Worm (Caenorhabditis elegans) whole organism, L3 larva: ENCODE data around the gene npr-17.

Source experiments
- R02D3.7 ChIP-seq: fragments of 150-350 bp; optimal IDR thresholded peaks from 2 replicates; lab custom pipeline; 2014; ENCODE audit warnings: missing biosample characterization, missing genetic modification characterization
- ZK546.5 ChIP-seq: sonication (generic microtip); optimal IDR thresholded peaks from 2 replicates; lab custom pipeline; 2017; ENCODE audit warnings: missing biosample characterization, missing genetic modification characterization
- aly-2 ChIP-seq: fragments of 150-350 bp; optimal IDR thresholded peaks from 2 replicates; lab custom pipeline; 2014; ENCODE audit warnings: missing biosample characterization, missing genetic modification characterization
- ama-1 ChIP-seq: fragments of 150-350 bp; optimal IDR thresholded peaks from 2 replicates; lab custom pipeline; 2018
- ceh-16 ChIP-seq: sonication (generic microtip); optimal IDR thresholded peaks from 2 replicates; lab custom pipeline; 2017; ENCODE audit warnings: missing biosample characterization, missing genetic modification characterization
- ceh-28 ChIP-seq: fragments of 150-350 bp; optimal IDR thresholded peaks from 2 replicates; lab custom pipeline; 2014; ENCODE audit warnings: missing biosample characterization, missing genetic modification reagents, missing genetic modification characterization
- ceh-82 ChIP-seq: fragments of 150-350 bp; optimal IDR thresholded peaks from 2 replicates; lab custom pipeline; 2014; ENCODE audit warnings: missing biosample characterization, missing genetic modification characterization
- ceh-9 ChIP-seq: sonication (generic microtip); optimal IDR thresholded peaks from 2 replicates; lab custom pipeline; 2018; ENCODE audit warnings: missing biosample characterization, missing genetic modification characterization
- daf-12 ChIP-seq: fragments of 150-350 bp; optimal IDR thresholded peaks from 2 replicates; lab custom pipeline; 2014; ENCODE audit warnings: missing biosample characterization, missing genetic modification reagents, missing genetic modification characterization
- egl-27 ChIP-seq: sonication (generic microtip); optimal IDR thresholded peaks from 4 replicates; lab custom pipeline; 2017; ENCODE audit warnings: missing biosample characterization, missing genetic modification reagents, missing genetic modification characterization
- egl-5 ChIP-seq: fragments of 150-350 bp; optimal IDR thresholded peaks from 2 replicates; lab custom pipeline; 2017; ENCODE audit warnings: missing biosample characterization, missing genetic modification reagents, missing genetic modification characterization, inconsistent platforms
- elt-1 ChIP-seq: fragments of 150-350 bp; optimal IDR thresholded peaks from 2 replicates; lab custom pipeline; 2014; ENCODE audit warnings: missing biosample characterization, missing genetic modification characterization
- elt-2 ChIP-seq: sonication (generic microtip); optimal IDR thresholded peaks from 2 replicates; lab custom pipeline; 2016; ENCODE audit warnings: missing genetic modification reagents, mild to moderate bottlenecking, missing genetic modification characterization, missing compliant biosample characterization
- elt-3 ChIP-seq, 3 experiments: fragments of 150-350 bp in 1 of 3; sonication (generic microtip) in 2 of 3; optimal IDR thresholded peaks; 2 replicates in 2 of 3; 4 replicates in 1 of 3; lab custom pipeline; 2014 to 2017; ENCODE audit warnings: missing biosample characterization in 3 of 3, missing genetic modification characterization in 3 of 3
- eor-1 ChIP-seq, 2 experiments: fragments of 150-350 bp; optimal IDR thresholded peaks; 2 replicates each; lab custom pipeline; 2014 to 2018; ENCODE audit warnings: missing biosample characterization in 2 of 2, missing genetic modification characterization in 2 of 2
- fkh-10 ChIP-seq: sonication (generic microtip); optimal IDR thresholded peaks from 2 replicates; lab custom pipeline; 2017; ENCODE audit warnings: missing biosample characterization, missing genetic modification reagents, missing genetic modification characterization
- fkh-2 ChIP-seq: fragments of 150-350 bp; optimal IDR thresholded peaks from 2 replicates; lab custom pipeline; 2014; ENCODE audit warnings: missing biosample characterization, missing genetic modification reagents, missing genetic modification characterization
- fos-1 ChIP-seq: fragments of 150-350 bp; optimal IDR thresholded peaks from 2 replicates; lab custom pipeline; 2014; ENCODE audit warnings: missing biosample characterization, missing genetic modification characterization
- hmg-11 ChIP-seq: sonication (generic microtip); optimal IDR thresholded peaks from 2 replicates; lab custom pipeline; 2016; ENCODE audit warnings: missing genetic modification characterization, missing compliant biosample characterization
- jun-1 ChIP-seq: fragments of 150-350 bp; optimal IDR thresholded peaks from 2 replicates; lab custom pipeline; 2014; ENCODE audit warnings: missing biosample characterization, missing genetic modification reagents, missing genetic modification characterization
- lin-15B ChIP-seq: fragments of 150-350 bp; optimal IDR thresholded peaks from 2 replicates; lab custom pipeline; 2014; ENCODE audit warnings: missing biosample characterization, missing genetic modification characterization
- lin-39 ChIP-seq: fragments of 150-350 bp; optimal IDR thresholded peaks from 2 replicates; lab custom pipeline; 2018; ENCODE audit warnings: missing biosample characterization, missing genetic modification reagents, missing genetic modification characterization
- lsy-12 ChIP-seq: sonication (generic microtip); optimal IDR thresholded peaks from 2 replicates; lab custom pipeline; 2016; ENCODE audit warnings: mild to moderate bottlenecking, missing genetic modification characterization, missing compliant biosample characterization
- mdl-1 ChIP-seq: fragments of 150-350 bp; optimal IDR thresholded peaks from 2 replicates; lab custom pipeline; 2014; ENCODE audit warnings: missing biosample characterization, missing genetic modification characterization
- mml-1 ChIP-seq: fragments of 150-350 bp; sonication (generic microtip); optimal IDR thresholded peaks from 3 replicates; lab custom pipeline; 2014; ENCODE audit warnings: missing biosample characterization, missing genetic modification characterization
- nfya-1 ChIP-seq: sonication (generic microtip); optimal IDR thresholded peaks from 2 replicates; lab custom pipeline; 2017; ENCODE audit warnings: missing genetic modification characterization, mild to moderate bottlenecking, missing compliant biosample characterization, antibody characterized with exemption, moderate library complexity; ENCODE audit not compliant: insufficient read depth
- nhr-11 ChIP-seq: fragments of 150-350 bp; optimal IDR thresholded peaks from 2 replicates; lab custom pipeline; 2014; ENCODE audit warnings: missing biosample characterization, missing genetic modification characterization
- nhr-12 ChIP-seq: fragments of 150-350 bp; optimal IDR thresholded peaks from 2 replicates; lab custom pipeline; 2014; ENCODE audit warnings: missing biosample characterization, missing genetic modification characterization
- nhr-23 ChIP-seq: fragments of 150-350 bp; optimal IDR thresholded peaks from 2 replicates; lab custom pipeline; 2014; ENCODE audit warnings: missing biosample characterization, missing genetic modification reagents, missing genetic modification characterization
- nhr-237 ChIP-seq: fragments of 150-350 bp; optimal IDR thresholded peaks from 2 replicates; lab custom pipeline; 2014; ENCODE audit warnings: missing biosample characterization, missing genetic modification characterization
- nhr-25 ChIP-seq: sonication (generic microtip); optimal IDR thresholded peaks from 2 replicates; lab custom pipeline; 2017; ENCODE audit warnings: missing biosample characterization, missing genetic modification characterization
- nhr-28 ChIP-seq: fragments of 150-350 bp; optimal IDR thresholded peaks from 2 replicates; lab custom pipeline; 2014; ENCODE audit warnings: missing biosample characterization, missing genetic modification characterization
- nhr-43 ChIP-seq: sonication (generic microtip); optimal IDR thresholded peaks from 2 replicates; lab custom pipeline; 2016; ENCODE audit warnings: mild to moderate bottlenecking, missing genetic modification characterization, missing compliant biosample characterization; ENCODE audit not compliant: poor library complexity, severe bottlenecking
- nhr-67 ChIP-seq: fragments of 150-350 bp; optimal IDR thresholded peaks from 2 replicates; lab custom pipeline; 2014; ENCODE audit warnings: missing biosample characterization, missing genetic modification characterization
- nhr-76 ChIP-seq: fragments of 150-350 bp; sonication (generic microtip); optimal IDR thresholded peaks from 5 replicates; lab custom pipeline; 2014; ENCODE audit warnings: missing biosample characterization, missing genetic modification characterization
- nhr-77 ChIP-seq: fragments of 150-350 bp; optimal IDR thresholded peaks from 2 replicates; lab custom pipeline; 2014; ENCODE audit warnings: missing biosample characterization, missing genetic modification characterization
- pha-4 ChIP-seq: fragments of 150-350 bp; optimal IDR thresholded peaks from 2 replicates; lab custom pipeline; 2014; ENCODE audit warnings: missing biosample characterization, missing genetic modification reagents, missing genetic modification characterization
- pqm-1 ChIP-seq: fragments of 150-350 bp; optimal IDR thresholded peaks from 2 replicates; lab custom pipeline; 2017; ENCODE audit warnings: missing biosample characterization, missing genetic modification characterization, inconsistent platforms
- sea-2 ChIP-seq: fragments of 150-350 bp; sonication (generic microtip); optimal IDR thresholded peaks from 4 replicates; lab custom pipeline; 2014; ENCODE audit warnings: missing biosample characterization, missing genetic modification reagents, missing genetic modification characterization
- skn-1 ChIP-seq: fragments of 150-350 bp; optimal IDR thresholded peaks from 2 replicates; lab custom pipeline; 2014; ENCODE audit warnings: missing biosample characterization, missing genetic modification characterization
- snpc-4 ChIP-seq: fragments of 150-350 bp; optimal IDR thresholded peaks from 2 replicates; lab custom pipeline; 2014; ENCODE audit warnings: missing biosample characterization, missing genetic modification characterization
- tbx-2 ChIP-seq: sonication (generic microtip); optimal IDR thresholded peaks from 2 replicates; lab custom pipeline; 2016; ENCODE audit warnings: mild to moderate bottlenecking, missing genetic modification characterization, missing compliant biosample characterization
- unc-39 ChIP-seq: sonication (generic microtip); optimal IDR thresholded peaks from 4 replicates; lab custom pipeline; 2017; ENCODE audit warnings: missing biosample characterization, missing genetic modification characterization
- unc-62 ChIP-seq: fragments of 150-350 bp; sonication (generic microtip); optimal IDR thresholded peaks from 4 replicates; lab custom pipeline; 2014; ENCODE audit warnings: missing biosample characterization, missing genetic modification reagents, missing genetic modification characterization
- zag-1 ChIP-seq: fragments of 150-350 bp; optimal IDR thresholded peaks from 2 replicates; lab custom pipeline; 2014; ENCODE audit warnings: missing biosample characterization, missing genetic modification characterization
- ztf-11 ChIP-seq: fragments of 150-350 bp; optimal IDR thresholded peaks from 2 replicates; lab custom pipeline; 2014; ENCODE audit warnings: missing biosample characterization, missing genetic modification characterization
- ztf-4 ChIP-seq: fragments of 150-350 bp; optimal IDR thresholded peaks from 2 replicates; lab custom pipeline; 2014; ENCODE audit warnings: missing biosample characterization, missing genetic modification characterization

Gene npr-17

ce11 chrIII:7940819-7941218 is 55.4 kb downstream of the npr-17 start, which contains the start of gene C29E4.12:
Gene C29E4.12, plus strand, starts transcription at chrIII:7941151.
- TF ChIP-seq egl-5 = peak; percentile 38
- peak; percentile 11 for TF ChIP-seq pqm-1 (tag; lab: Kevin White, UChicago)
- peak; percentile 91 for TF ChIP-seq lin-15B (tag; lab: Kevin White, UChicago)
- no peak for TF ChIP-seq skn-1
- peak; percentile 48 for TF ChIP-seq nhr-77 (tag; lab: Kevin White, UChicago)
- no peak for TF ChIP-seq daf-12
- TF ChIP-seq mdl-1 (tag; lab: Kevin White, UChicago) = no peak
- TF ChIP-seq R02D3.7 (tag; lab: Kevin White, UChicago) = peak; percentile 17
- TF ChIP-seq ceh-16 = no peak
- no peak for TF ChIP-seq ceh-82 (tag; lab: Kevin White, UChicago)
- no peak for TF ChIP-seq zag-1 (tag; lab: Kevin White, UChicago)
- TF ChIP-seq mml-1 (tag; lab: Kevin White, UChicago) = no peak
- TF ChIP-seq ama-1 (lab: Kevin White, UChicago) = no peak
- peak; percentile 38 for TF ChIP-seq hmg-11
- no peak for TF ChIP-seq lsy-12 (tag; lab: Kevin White, UChicago)
- peak; percentile 83 for TF ChIP-seq nfya-1 (tag; lab: Kevin White, UChicago)
- TF ChIP-seq sea-2 = no peak
- TF ChIP-seq ceh-28 (tag; lab: Kevin White, UChicago) = peak; percentile 15
- no peak for TF ChIP-seq ztf-4 (tag; lab: Kevin White, UChicago)
- TF ChIP-seq nhr-237 (tag; lab: Kevin White, UChicago) = no peak
- no peak for TF ChIP-seq ztf-11 (tag; lab: Kevin White, UChicago)
- no peak for TF ChIP-seq nhr-67 (tag; lab: Kevin White, UChicago)
- TF ChIP-seq ZK546.5 (tag; lab: Kevin White, UChicago) = no peak
- peak; percentile 79 for TF ChIP-seq pha-4 (tag; lab: Kevin White, UChicago)
- TF ChIP-seq eor-1 (tag; optimal IDR thresholded peaks at IDR 0.05; lab: Kevin White, UChicago) = no peak
- no peak for TF ChIP-seq unc-39 (tag; lab: Kevin White, UChicago)
- no peak for TF ChIP-seq fos-1 (tag; lab: Kevin White, UChicago)
- TF ChIP-seq fkh-2 (tag; lab: Kevin White, UChicago) = no peak
- no peak for TF ChIP-seq nhr-28 (tag; lab: Kevin White, UChicago)
- TF ChIP-seq unc-62 (GFP tag; lab: Kevin White, UChicago) = no peak
- no peak for TF ChIP-seq elt-2 (tag; lab: Kevin White, UChicago)
- TF ChIP-seq jun-1 (tag; lab: Kevin White, UChicago) = no peak
- peak; percentile 84 for TF ChIP-seq nhr-23 (tag; lab: Kevin White, UChicago)
- TF ChIP-seq fkh-10 = peak; percentile 26
- TF ChIP-seq elt-1 (tag; lab: Kevin White, UChicago) = no peak
- TF ChIP-seq aly-2 (tag; lab: Kevin White, UChicago) = no peak
- no peak for TF ChIP-seq nhr-12
- no peak for TF ChIP-seq egl-27
- peak; percentile 41 for TF ChIP-seq lin-39 (tag; lab: Kevin White, UChicago)
- no peak for TF ChIP-seq snpc-4 (tag; lab: Kevin White, UChicago)
- TF ChIP-seq tbx-2 (tag; lab: Kevin White, UChicago) = no peak
- TF ChIP-seq elt-3 (tag; optimal IDR thresholded peaks at IDR 0.05; lab: Kevin White, UChicago) = no peak
- peak; percentile 39 for TF ChIP-seq nhr-43
- TF ChIP-seq nhr-76 (tag; lab: Kevin White, UChicago) = no peak
- no peak for TF ChIP-seq ceh-9
- TF ChIP-seq nhr-25 (tag; lab: Kevin White, UChicago) = peak; percentile 69
- no peak for TF ChIP-seq nhr-11 (tag; lab: Kevin White, UChicago)
